Fruit fly (Drosophila melanogaster) whole organism, prepupa: ENCODE results near the gene CG14990.

ENCODE experiments used
- CG6808 ChIP-seq: fragments of 200-800 bp; sonication (Bioruptor generic); optimal IDR thresholded peaks from 3 replicates; lab custom pipeline; 2017; ENCODE audit warnings: missing biosample characterization, missing genetic modification characterization, mild to moderate bottlenecking, moderate library complexity, missing genetic modification reagents
- Eip75B ChIP-seq: fragments of 200-800 bp; sonication (Bioruptor generic); optimal IDR thresholded peaks from 3 replicates; lab custom pipeline; 2016; ENCODE audit warnings: missing biosample characterization, missing genetic modification characterization
- acj6 ChIP-seq: fragments of 200-800 bp; sonication (Bioruptor generic); optimal IDR thresholded peaks from 3 replicates; lab custom pipeline; 2016; ENCODE audit warnings: missing biosample characterization, missing genetic modification characterization
- ss ChIP-seq, 2 experiments: fragments of 200-800 bp; sonication (Bioruptor generic); optimal IDR thresholded peaks; 2 replicates in 1 of 2; 3 replicates in 1 of 2; lab custom pipeline; 2017 to 2018; ENCODE audit warnings: mild to moderate bottlenecking in 2 of 2, missing biosample characterization in 2 of 2, missing genetic modification characterization in 2 of 2, moderate library complexity in 1 of 2

dm6 chr3L:4055438-4055962, 37.5 kb upstream of the CG14990 start:
- no peak for TF ChIP-seq Eip75B (GFP tag; lab: Kevin White, UChicago)
- TF ChIP-seq CG6808 (GFP tag; lab: Kevin White, UChicago) = no peak
- no peak for TF ChIP-seq ss (GFP tag; optimal IDR thresholded peaks at IDR 0.05; lab: Kevin White, UChicago)
- no peak for TF ChIP-seq acj6 (GFP tag; lab: Kevin White, UChicago)
